Worm (Caenorhabditis elegans): ENCODE results near the gene fars-3.

fars-3 gene

DNA sequence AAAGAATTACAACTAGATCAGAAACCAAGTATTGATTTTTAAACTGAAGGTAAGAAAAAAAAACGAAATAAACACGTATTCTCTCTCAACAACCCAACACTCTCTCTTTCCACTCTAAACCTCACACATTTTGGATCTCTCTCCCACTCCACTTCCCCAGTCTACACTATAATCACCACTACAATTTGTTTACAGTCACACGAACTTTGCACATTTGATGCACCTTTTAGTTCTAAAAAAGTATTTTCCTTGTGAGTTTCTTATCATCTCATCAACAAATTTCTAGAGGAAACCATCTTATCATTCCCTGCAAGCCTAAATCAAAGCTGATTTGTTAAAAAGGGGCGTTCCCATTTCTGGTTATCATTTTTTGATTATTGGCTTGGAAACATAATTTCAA is 19.9 kb downstream of the fars-3 start (continued):
- no peak for TF ChIP-seq zfp-3 (GFP tag; conservative IDR thresholded peaks at IDR 0.05)

- peak; percentile 73 for TF ChIP-seq hlh-30 (tag; optimal IDR thresholded peaks at IDR 0.05; ENCODE audit: insufficient read depth)
- no peak for TF ChIP-seq nhr-42 (GFP tag; IDR thresholded peaks at IDR 0.05)
- no peak for TF ChIP-seq zag-1 (tag; optimal IDR thresholded peaks at IDR 0.05)
- TF ChIP-seq madf-5 (GFP tag; IDR thresholded peaks at IDR 0.05) = no peak
- TF ChIP-seq egl-43 (GFP tag; IDR thresholded peaks at IDR 0.05) = no peak
- TF ChIP-seq zip-2 (tag; optimal IDR thresholded peaks at IDR 0.05) = no peak
- no peak for TF ChIP-seq lin-38 (GFP tag; IDR thresholded peaks at IDR 0.05)
- no peak for TF ChIP-seq unc-130 (GFP tag; optimal IDR thresholded peaks at IDR 0.05)
- TF ChIP-seq dmd-6 (GFP tag; IDR thresholded peaks at IDR 0.05) = peak; percentile 90
- TF ChIP-seq fkh-10 (GFP tag; optimal IDR thresholded peaks at IDR 0.05) = no peak
- no peak for TF ChIP-seq daf-16 (GFP tag; optimal IDR thresholded peaks at IDR 0.05)
- TF ChIP-seq daf-16 (tag; optimal IDR thresholded peaks at IDR 0.05) = peak; percentile 72
- TF ChIP-seq hlh-11 (tag; optimal IDR thresholded peaks at IDR 0.05) = peak; percentile 68
- peak; percentile 42 for TF ChIP-seq cey-2 (tag; optimal IDR thresholded peaks at IDR 0.05; ENCODE audit: borderline replicate concordance, insufficient read depth)
- no peak for TF ChIP-seq spr-1 (tag; optimal IDR thresholded peaks at IDR 0.05)
- peak in 1 of 2 experiments; percentile 19 for TF ChIP-seq mdl-1 (tag; optimal IDR thresholded peaks at IDR 0.05)
- no peak for TF ChIP-seq lin-29 (GFP tag; IDR thresholded peaks at IDR 0.05)
- TF ChIP-seq T20F7.1 (GFP tag; optimal IDR thresholded peaks at IDR 0.05) = peak; percentile 45
- no peak for TF ChIP-seq duxl-1 (tag; optimal IDR thresholded peaks at IDR 0.05; ENCODE audit: poor library complexity)
- no peak for TF ChIP-seq F37D6.2 (tag; optimal IDR thresholded peaks at IDR 0.05)
- peak; percentile 92 for TF ChIP-seq dve-1 (tag; optimal IDR thresholded peaks at IDR 0.05; ENCODE audit: insufficient read depth)
- TF ChIP-seq mep-1 (tag; optimal IDR thresholded peaks at IDR 0.05) = peak; percentile 81
- no peak for TF ChIP-seq nhr-11 (tag; optimal IDR thresholded peaks at IDR 0.05)
- TF ChIP-seq lsy-2 (tag; optimal IDR thresholded peaks at IDR 0.05) = peak in 1 of 2 experiments; percentile 67
- TF ChIP-seq hif-1 (tag; optimal IDR thresholded peaks at IDR 0.05) = peak; percentile 42 to 94
- no peak for TF ChIP-seq mes-2 (tag; optimal IDR thresholded peaks at IDR 0.05; ENCODE audit: poor library complexity, severe bottlenecking)
- TF ChIP-seq nhr-102 (tag; optimal IDR thresholded peaks at IDR 0.05) = peak; percentile 42
- peak; percentile 64 for TF ChIP-seq nhr-77 (tag; optimal IDR thresholded peaks at IDR 0.05)
- TF ChIP-seq set-16 (GFP tag; IDR thresholded peaks at IDR 0.05) = no peak
- TF ChIP-seq aha-1 (tag) = peak; percentile 43
- TF ChIP-seq pqm-1 (tag; optimal IDR thresholded peaks at IDR 0.05) = peak; percentile 85
- peak; percentile 98 for TF ChIP-seq nhr-28 (tag; optimal IDR thresholded peaks at IDR 0.05)
- peak; percentile 87 for TF ChIP-seq php-3 (GFP tag; IDR thresholded peaks at IDR 0.05)
- no peak for TF ChIP-seq Y75B8A.6 (GFP tag; IDR thresholded peaks at IDR 0.05)
- peak; percentile 80 for TF ChIP-seq nhr-48 (tag; optimal IDR thresholded peaks at IDR 0.05)
- TF ChIP-seq nhr-111 (GFP tag; optimal IDR thresholded peaks at IDR 0.05) = no peak
- peak; percentile 94 for TF ChIP-seq ztf-7 (tag; optimal IDR thresholded peaks at IDR 0.05)
- TF ChIP-seq tra-1 (GFP tag; IDR thresholded peaks at IDR 0.05) = peak; percentile 36; the same call in 1 of the 2 replicates
- TF ChIP-seq nhr-25 (tag; optimal IDR thresholded peaks at IDR 0.05; ENCODE audit: borderline replicate concordance, insufficient read depth) = peak; percentile 22
- no peak for TF ChIP-seq nhr-10 (tag; optimal IDR thresholded peaks at IDR 0.05)
- TF ChIP-seq aly-2 (tag; optimal IDR thresholded peaks at IDR 0.05) = no peak
- TF ChIP-seq lim-7 (GFP tag; IDR thresholded peaks at IDR 0.05) = no peak
- no peak for TF ChIP-seq ceh-28 (tag; optimal IDR thresholded peaks at IDR 0.05)
- TF ChIP-seq ceh-62 (tag; optimal IDR thresholded peaks at IDR 0.05) = no peak
- no peak for TF ChIP-seq ZK337.2 (GFP tag; IDR thresholded peaks at IDR 0.05)
Measured at ce11 chrII:8485603-8486002, 21.0 kb downstream of the fars-3 start, which contains the start of gene gbh-2. Gene gbh-2, plus strand, starts transcription at chrII:8485879.
